Fruit fly (Drosophila melanogaster) whole organism, embryonic: Measurements from ENCODE around the gene Hsp70Ba.

Experiments
- ATbp ChIP-seq: fragments of 200-800 bp; sonication (Bioruptor generic); optimal IDR thresholded peaks from 2 replicates; lab custom pipeline; 2017; ENCODE audit warnings: missing biosample characterization, mild to moderate bottlenecking, missing genetic modification characterization, missing genetic modification reagents
- Bgb ChIP-seq: fragments of 200-800 bp; sonication (Bioruptor generic); IDR thresholded peaks from 2 replicates; pipeline ENCODE4 v1.3.6; 2022; ENCODE audit warnings: missing biosample characterization, missing genetic modification characterization; ENCODE audit not compliant: partially characterized antibody
- CG10654 ChIP-seq: fragments of 200-800 bp; sonication (Bioruptor generic); optimal IDR thresholded peaks from 2 replicates; lab custom pipeline; 2016; ENCODE audit warnings: missing biosample characterization, missing genetic modification characterization
- CG12155 ChIP-seq: fragments of 200-800 bp; sonication (Bioruptor generic); optimal IDR thresholded peaks from 3 replicates; lab custom pipeline; 2016; ENCODE audit warnings: missing biosample characterization, missing genetic modification characterization
- CG12236 ChIP-seq: fragments of 200-800 bp; sonication (Bioruptor generic); optimal IDR thresholded peaks from 2 replicates; lab custom pipeline; 2016; ENCODE audit warnings: missing biosample characterization, missing genetic modification characterization
- CG12769 ChIP-seq: fragments of 200-800 bp; sonication (Bioruptor generic); optimal IDR thresholded peaks from 2 replicates; lab custom pipeline; 2019; ENCODE audit warnings: missing biosample characterization, mild to moderate bottlenecking, missing genetic modification characterization, moderate library complexity
- CG12942 ChIP-seq: fragments of 200-800 bp; sonication (Bioruptor generic); optimal IDR thresholded peaks from 3 replicates; lab custom pipeline; 2016; ENCODE audit warnings: missing biosample characterization, missing genetic modification characterization
- CG13624 ChIP-seq: fragments of 200-800 bp; sonication (Bioruptor generic); optimal IDR thresholded peaks from 2 replicates; lab custom pipeline; 2016; ENCODE audit warnings: missing biosample characterization, missing genetic modification characterization
- CG1603 ChIP-seq: fragments of 200-800 bp; sonication (Bioruptor generic); optimal IDR thresholded peaks from 2 replicates; lab custom pipeline; 2019; ENCODE audit warnings: missing biosample characterization, mild to moderate bottlenecking, missing genetic modification characterization, moderate library complexity
- CG2129 ChIP-seq: fragments of 200-800 bp; sonication (Bioruptor generic); IDR thresholded peaks from 2 replicates; pipeline ENCODE4 v1.3.6; 2022; ENCODE audit warnings: missing biosample characterization, missing genetic modification characterization; ENCODE audit not compliant: partially characterized antibody
- CG30431 ChIP-seq: fragments of 200-800 bp; sonication (Bioruptor generic); optimal IDR thresholded peaks from 2 replicates; lab custom pipeline; 2017; ENCODE audit warnings: missing biosample characterization, missing genetic modification characterization
- CG4404 ChIP-seq: fragments of 200-800 bp; sonication (Bioruptor generic); IDR thresholded peaks from 2 replicates; pipeline ENCODE4 v1.3.6; 2022; ENCODE audit warnings: missing biosample characterization, missing genetic modification characterization
- CG6854 ChIP-seq: fragments of 200-800 bp; sonication (Bioruptor generic); optimal IDR thresholded peaks from 3 replicates; lab custom pipeline; 2017; ENCODE audit warnings: missing biosample characterization, mild to moderate bottlenecking, missing genetic modification characterization
- CG7372 ChIP-seq: fragments of 200-800 bp; sonication (Bioruptor generic); IDR thresholded peaks from 2 replicates; pipeline ENCODE4 v1.3.6; 2022; ENCODE audit warnings: missing biosample characterization, missing genetic modification characterization
- CG7745 ChIP-seq: fragments of 200-800 bp; sonication (Bioruptor generic); optimal IDR thresholded peaks from 2 replicates; lab custom pipeline; 2018; ENCODE audit warnings: missing biosample characterization, mild to moderate bottlenecking, missing genetic modification characterization, moderate library complexity
- CG9932 ChIP-seq: fragments of 200-800 bp; sonication (Bioruptor generic); IDR thresholded peaks from 2 replicates; pipeline ENCODE4 v1.3.6; 2022; ENCODE audit warnings: missing biosample characterization, missing genetic modification characterization
- D19B ChIP-seq: fragments of 200-800 bp; sonication (Bioruptor generic); optimal IDR thresholded peaks from 2 replicates; lab custom pipeline; 2017; ENCODE audit warnings: missing biosample characterization, mild to moderate bottlenecking, missing genetic modification characterization
- Dbx ChIP-seq: fragments of 200-800 bp; sonication (Bioruptor generic); IDR thresholded peaks from 3 replicates; pipeline ENCODE4 v1.3.6; 2022; ENCODE audit warnings: missing biosample characterization, missing genetic modification characterization
- Drgx ChIP-seq: fragments of 200-800 bp; sonication (Bioruptor generic); IDR thresholded peaks from 2 replicates; pipeline ENCODE4 v1.3.6; 2022; ENCODE audit warnings: missing biosample characterization, missing genetic modification characterization
- HLH4C ChIP-seq: fragments of 200-800 bp; sonication (Bioruptor generic); IDR thresholded peaks from 3 replicates; pipeline ENCODE4 v1.3.6; 2022; ENCODE audit warnings: missing biosample characterization, missing genetic modification characterization; ENCODE audit not compliant: partially characterized antibody
- HLHmδ ChIP-seq: fragments of 200-800 bp; sonication (Bioruptor generic); optimal IDR thresholded peaks from 2 replicates; lab custom pipeline; 2018; ENCODE audit warnings: missing biosample characterization, mild to moderate bottlenecking, missing genetic modification characterization, moderate library complexity
- Hand ChIP-seq: fragments of 200-800 bp; sonication (Bioruptor generic); optimal IDR thresholded peaks from 2 replicates; lab custom pipeline; 2017; ENCODE audit warnings: mild to moderate bottlenecking, missing biosample characterization, missing genetic modification reagents, missing genetic modification characterization
- Hmr ChIP-seq: fragments of 200-800 bp; sonication (Bioruptor generic); optimal IDR thresholded peaks from 3 replicates; lab custom pipeline; 2017; ENCODE audit warnings: mild to moderate bottlenecking, missing biosample characterization, missing genetic modification reagents, missing genetic modification characterization
- Hsf ChIP-seq: fragments of 200-800 bp; sonication (Bioruptor generic); optimal IDR thresholded peaks from 3 replicates; lab custom pipeline; 2016; ENCODE audit warnings: missing biosample characterization, missing genetic modification characterization
- MBD-R2 ChIP-seq: fragments of 200-800 bp; sonication (Bioruptor generic); IDR thresholded peaks from 2 replicates; pipeline ENCODE4 v1.3.6; 2022; ENCODE audit warnings: missing biosample characterization, missing genetic modification characterization
- MTF-1 ChIP-seq: fragments of 200-800 bp; sonication (Bioruptor generic); optimal IDR thresholded peaks from 2 replicates; lab custom pipeline; 2018; ENCODE audit warnings: missing biosample characterization, mild to moderate bottlenecking, missing genetic modification characterization, borderline replicate concordance
- Mad ChIP-seq: fragments of 200-800 bp; sonication (Bioruptor generic); optimal IDR thresholded peaks from 2 replicates; lab custom pipeline; 2016; ENCODE audit warnings: missing biosample characterization, missing genetic modification characterization
- Mrtf ChIP-seq: fragments of 200-800 bp; sonication (Bioruptor generic); IDR thresholded peaks from 3 replicates; pipeline ENCODE4 v1.3.6; 2022; ENCODE audit warnings: missing biosample characterization, missing genetic modification characterization
- PHDP ChIP-seq: fragments of 200-800 bp; sonication (Bioruptor generic); optimal IDR thresholded peaks from 3 replicates; lab custom pipeline; 2018; ENCODE audit warnings: missing biosample characterization, mild to moderate bottlenecking, missing genetic modification characterization, moderate library complexity
- Poxn ChIP-seq: fragments of 200-800 bp; sonication (Bioruptor generic); IDR thresholded peaks from 2 replicates; pipeline ENCODE4 v1.3.6; 2022; ENCODE audit warnings: missing biosample characterization, missing genetic modification characterization
- Ssrp ChIP-seq: fragments of 200-800 bp; sonication (Bioruptor generic); optimal IDR thresholded peaks from 2 replicates; lab custom pipeline; 2018; ENCODE audit warnings: missing biosample characterization, mild to moderate bottlenecking, missing genetic modification characterization, moderate library complexity
- Stat92E ChIP-seq, 3 experiments: fragments of >200 bp in 2 of 3; fragments of 200-800 bp in 1 of 3; sonication (Bioruptor generic) in 1 of 3; optimal IDR thresholded peaks; 2 replicates each; lab custom pipeline; 2017 to 2019; ENCODE audit warnings: missing biosample characterization in 3 of 3, missing genetic modification characterization in 3 of 3, mild to moderate bottlenecking in 1 of 3, moderate library complexity in 1 of 3
- Tbp ChIP-seq: fragments of >200 bp; optimal IDR thresholded peaks from 2 replicates; lab custom pipeline; 2018; ENCODE audit warnings: missing biosample characterization, missing genetic modification characterization
- br ChIP-seq: fragments of >200 bp; optimal IDR thresholded peaks from 2 replicates; lab custom pipeline; 2017
- en ChIP-seq: fragments of 200-800 bp; sonication (Bioruptor generic); optimal IDR thresholded peaks from 2 replicates; lab custom pipeline; 2016; ENCODE audit warnings: missing biosample characterization, missing genetic modification characterization
- fru ChIP-seq: fragments of >200 bp; optimal IDR thresholded peaks from 2 replicates; lab custom pipeline; 2017
- gfzf ChIP-seq: fragments of 200-800 bp; sonication (Bioruptor generic); optimal IDR thresholded peaks from 2 replicates; lab custom pipeline; 2016; ENCODE audit warnings: missing biosample characterization, mild to moderate bottlenecking, missing genetic modification characterization, moderate library complexity
- kah ChIP-seq: fragments of 200-800 bp; sonication (Bioruptor generic); optimal IDR thresholded peaks from 2 replicates; lab custom pipeline; 2018; ENCODE audit warnings: missing biosample characterization, mild to moderate bottlenecking, missing genetic modification characterization
- lab ChIP-seq: fragments of 200-800 bp; sonication (Bioruptor generic); optimal IDR thresholded peaks from 3 replicates; lab custom pipeline; 2017; ENCODE audit warnings: missing biosample characterization, missing genetic modification characterization, mild to moderate bottlenecking, moderate library complexity, missing genetic modification reagents
- luna ChIP-seq: fragments of 200-800 bp; sonication (Bioruptor generic); optimal IDR thresholded peaks from 2 replicates; lab custom pipeline; 2016; ENCODE audit warnings: missing biosample characterization, missing genetic modification characterization
- oc ChIP-seq: fragments of 200-800 bp; sonication (Bioruptor generic); optimal IDR thresholded peaks from 2 replicates; lab custom pipeline; 2018; ENCODE audit warnings: missing biosample characterization, mild to moderate bottlenecking, missing genetic modification characterization, moderate library complexity
- psq ChIP-seq: fragments of 200-800 bp; sonication (Bioruptor generic); optimal IDR thresholded peaks from 2 replicates; lab custom pipeline; 2017; ENCODE audit warnings: missing biosample characterization, missing genetic modification characterization
- repo ChIP-seq: fragments of 200-800 bp; sonication (Bioruptor generic); optimal IDR thresholded peaks from 2 replicates; lab custom pipeline; 2016; ENCODE audit warnings: missing biosample characterization, missing genetic modification characterization
- shn ChIP-seq: fragments of 200-800 bp; sonication (Bioruptor generic); optimal IDR thresholded peaks from 3 replicates; lab custom pipeline; 2016; ENCODE audit warnings: missing biosample characterization, missing genetic modification characterization
- so ChIP-seq: fragments of 200-800 bp; sonication (Bioruptor generic); IDR thresholded peaks from 3 replicates; pipeline ENCODE4 v1.3.6; 2022; ENCODE audit warnings: missing biosample characterization, missing genetic modification characterization
- sob ChIP-seq: fragments of 200-800 bp; sonication (Bioruptor generic); IDR thresholded peaks from 2 replicates; pipeline ENCODE4 v1.3.6; 2022; ENCODE audit warnings: missing biosample characterization, missing genetic modification characterization
- tna ChIP-seq: fragments of 200-800 bp; sonication (Bioruptor generic); IDR thresholded peaks from 2 replicates; pipeline ENCODE4 v1.3.6; 2022; ENCODE audit warnings: missing biosample characterization, missing genetic modification characterization; ENCODE audit not compliant: partially characterized antibody
- vnd ChIP-seq: fragments of 200-800 bp; sonication (Bioruptor generic); IDR thresholded peaks from 3 replicates; pipeline ENCODE4 v1.3.6; 2022; ENCODE audit warnings: missing biosample characterization, missing genetic modification characterization; ENCODE audit not compliant: partially characterized antibody
- yki ChIP-seq: fragments of >200 bp; optimal IDR thresholded peaks from 3 replicates; lab custom pipeline; 2018
- z ChIP-seq: fragments of 200-800 bp; sonication (Bioruptor generic); IDR thresholded peaks from 3 replicates; pipeline ENCODE4 v1.3.6; 2022; ENCODE audit warnings: missing biosample characterization, missing genetic modification characterization
- zfh2 ChIP-seq: fragments of 200-800 bp; sonication (Bioruptor generic); optimal IDR thresholded peaks from 2 replicates; lab custom pipeline; 2016; ENCODE audit warnings: missing biosample characterization, missing genetic modification characterization

Hsp70Ba gene

dm6 chr3R:12448889-12449314 is 18.7 kb downstream of the Hsp70Ba start, which contains the start of gene CG18549 (continued):
- TF ChIP-seq CG12236 (GFP tag; lab: Kevin White, UChicago) (peak; percentile 99), yki (lab: Kevin White, UChicago) (no peak), repo (peak; percentile 98), Mad (GFP tag; lab: Kevin White, UChicago) (peak; percentile 99), fru (lab: Kevin White, UChicago) (no peak), shn (GFP tag; lab: Kevin White, UChicago) (peak; percentile 99), Stat92E (GFP tag; optimal IDR thresholded peaks at IDR 0.05; lab: Kevin White, UChicago) (peak in 1 of 3 experiments; percentile 100), CG9932 (GFP tag; lab: Robert Waterston, UW) (peak; percentile 99), MBD-R2 (GFP tag; lab: Robert Waterston, UW) (peak; percentile 100), CG10654 (peak; percentile 100), D19B (GFP tag; lab: Kevin White, UChicago) (peak; percentile 97), z (GFP tag; lab: Robert Waterston, UW) (peak; percentile 90), Hmr (GFP tag; lab: Kevin White, UChicago) (peak; percentile 100), ATbp (peak; percentile 100), so (GFP tag; lab: Robert Waterston, UW) (peak; percentile 100), CG4404 (GFP tag; lab: Robert Waterston, UW) (peak; percentile 99), CG1603 (peak; percentile 97), Tbp (GFP tag; lab: Kevin White, UChicago) (peak; percentile 35), CG7372 (peak; percentile 100), CG7745 (tag; lab: Kevin White, UChicago) (peak; percentile 98), zfh2 (GFP tag; lab: Kevin White, UChicago) (peak; percentile 98), CG13624 (peak; percentile 100), tna (GFP tag; lab: Robert Waterston, UW) (peak; percentile 62), vnd (GFP tag; lab: Robert Waterston, UW) (peak; percentile 65), Poxn (peak; percentile 98), CG12155 (peak; percentile 99), lab (peak; percentile 100), CG30431 (peak; percentile 99), Hand (peak; percentile 99), CG12769 (peak; percentile 99), luna (GFP tag; lab: Kevin White, UChicago) (peak; percentile 98), MTF-1 (GFP tag; lab: Kevin White, UChicago) (peak; percentile 99), Ssrp (tag; lab: Kevin White, UChicago) (peak; percentile 100), CG2129 (GFP tag; lab: Robert Waterston, UW) (peak; percentile 62), kah (peak; percentile 99), sob (peak; percentile 100), CG6854 (GFP tag; lab: Kevin White, UChicago) (peak; percentile 100), Bgb (GFP tag; lab: Robert Waterston, UW) (peak; percentile 82), Hsf (GFP tag; lab: Kevin White, UChicago) (peak; percentile 100), PHDP (tag; lab: Kevin White, UChicago) (peak; percentile 100), HLH4C (GFP tag; lab: Robert Waterston, UW) (peak; percentile 73), CG12942 (GFP tag; lab: Kevin White, UChicago) (peak; percentile 99), oc (peak; percentile 100), HLHmδ (GFP tag; lab: Kevin White, UChicago) (no peak), gfzf (GFP tag; lab: Kevin White, UChicago) (peak; percentile 44), psq (GFP tag; lab: Kevin White, UChicago) (peak; percentile 97), en (peak; percentile 99), Drgx (peak; percentile 100), Dbx (GFP tag; lab: Robert Waterston, UW) (peak; percentile 100), br (lab: Kevin White, UChicago) (no peak), Mrtf (GFP tag; lab: Robert Waterston, UW) (peak; percentile 99)
